Fruit fly (Drosophila melanogaster) S2 (cell line): Measurements from ENCODE around the gene Cul5.

ENCODE experiments used
- CG8478 ChIP-seq: fragments of >200 bp; optimal IDR thresholded peaks from 2 replicates; lab custom pipeline; 2018
- CTCF ChIP-seq, 2 experiments: fragments of >200 bp; optimal IDR thresholded peaks; 2 replicates each; lab custom pipeline; 2018

- TF ChIP-seq CTCF (optimal IDR thresholded peaks at IDR 0.05; lab: Kevin White, UChicago) = no peak
- no peak for TF ChIP-seq CG8478
Observed at dm6 chr3R:29103227-29103626, 40.5 kb upstream of the Cul5 start.
